Fruit fly (Drosophila melanogaster) whole organism, prepupa: ENCODE data around the gene CG42305.

Experiments
- Blimp-1 ChIP-seq: fragments of 200-800 bp; sonication (Bioruptor generic); optimal IDR thresholded peaks from 3 replicates; lab custom pipeline; 2017; ENCODE audit warnings: missing biosample characterization, missing genetic modification characterization, mild to moderate bottlenecking, moderate library complexity, missing genetic modification reagents
- CG10631 ChIP-seq: fragments of 200-800 bp; sonication (Bioruptor generic); optimal IDR thresholded peaks from 2 replicates; lab custom pipeline; 2016; ENCODE audit warnings: missing biosample characterization, missing genetic modification characterization
- CG11762 ChIP-seq: fragments of 200-800 bp; sonication (Bioruptor generic); optimal IDR thresholded peaks from 3 replicates; lab custom pipeline; 2016; ENCODE audit warnings: missing biosample characterization, missing genetic modification characterization; ENCODE audit not compliant: insufficient read depth
- CG11902 ChIP-seq: fragments of 200-800 bp; sonication (Bioruptor generic); optimal IDR thresholded peaks from 3 replicates; lab custom pipeline; 2016; ENCODE audit warnings: missing biosample characterization, missing genetic modification characterization
- CG15336 ChIP-seq: fragments of 200-800 bp; sonication (Bioruptor generic); IDR thresholded peaks from 2 replicates; pipeline ENCODE4 v1.3.6; 2022; ENCODE audit warnings: missing biosample characterization, missing genetic modification characterization
- CG1621 ChIP-seq: fragments of 200-800 bp; sonication (Bioruptor generic); optimal IDR thresholded peaks from 3 replicates; lab custom pipeline; 2018; ENCODE audit warnings: missing biosample characterization, mild to moderate bottlenecking, missing genetic modification characterization
- CG16779 ChIP-seq: fragments of 200-800 bp; sonication (Bioruptor generic); optimal IDR thresholded peaks from 3 replicates; lab custom pipeline; 2017; ENCODE audit warnings: missing biosample characterization, mild to moderate bottlenecking, missing genetic modification characterization
- CG3032 ChIP-seq: fragments of 200-800 bp; optimal IDR thresholded peaks from 2 replicates; lab custom pipeline; 2019; ENCODE audit warnings: missing biosample characterization, mild to moderate bottlenecking, missing genetic modification characterization, moderate library complexity
- CG34406 ChIP-seq: fragments of 200-800 bp; sonication (Bioruptor generic); optimal IDR thresholded peaks from 3 replicates; lab custom pipeline; 2016; ENCODE audit warnings: missing biosample characterization, missing genetic modification characterization
- CG3919 ChIP-seq: fragments of 200-800 bp; sonication (Bioruptor generic); optimal IDR thresholded peaks from 3 replicates; lab custom pipeline; 2016; ENCODE audit warnings: missing biosample characterization, missing genetic modification characterization
- CG4318 ChIP-seq: fragments of 200-800 bp; sonication (Bioruptor generic); optimal IDR thresholded peaks from 3 replicates; lab custom pipeline; 2017; ENCODE audit warnings: missing biosample characterization, mild to moderate bottlenecking, missing genetic modification characterization
- CG6163 ChIP-seq: fragments of 200-800 bp; sonication (Bioruptor generic); IDR thresholded peaks from 3 replicates; pipeline ENCODE4 v1.3.6; 2022; ENCODE audit warnings: missing biosample characterization, missing genetic modification characterization
- CG6792 ChIP-seq: fragments of 200-800 bp; sonication (Bioruptor generic); optimal IDR thresholded peaks from 3 replicates; lab custom pipeline; 2016; ENCODE audit warnings: missing biosample characterization, missing genetic modification characterization
- CG7368 ChIP-seq: fragments of 200-800 bp; sonication (Bioruptor generic); optimal IDR thresholded peaks from 3 replicates; lab custom pipeline; 2016; ENCODE audit warnings: missing biosample characterization, missing genetic modification characterization
- CG8119 ChIP-seq: fragments of 200-800 bp; sonication (Bioruptor generic); IDR thresholded peaks from 3 replicates; pipeline ENCODE4 v1.3.6; 2022; ENCODE audit warnings: missing biosample characterization, missing genetic modification characterization
- CG8319 ChIP-seq: fragments of 200-800 bp; sonication (Bioruptor generic); optimal IDR thresholded peaks from 3 replicates; lab custom pipeline; 2016; ENCODE audit warnings: missing biosample characterization, missing genetic modification characterization
- CG9139 ChIP-seq: fragments of 200-800 bp; sonication (Bioruptor generic); optimal IDR thresholded peaks from 3 replicates; lab custom pipeline; 2017; ENCODE audit warnings: missing biosample characterization, mild to moderate bottlenecking, missing genetic modification characterization
- Eip75B ChIP-seq: fragments of 200-800 bp; sonication (Bioruptor generic); optimal IDR thresholded peaks from 3 replicates; lab custom pipeline; 2016; ENCODE audit warnings: missing biosample characterization, missing genetic modification characterization
- Eip78C ChIP-seq: fragments of 200-800 bp; sonication (Bioruptor generic); peaks from one replicate; lab custom pipeline; 2016; ENCODE audit warnings: missing biosample characterization, missing genetic modification characterization
- Eip93F ChIP-seq: fragments of 200-800 bp; sonication (Bioruptor generic); optimal IDR thresholded peaks from 2 replicates; lab custom pipeline; 2016; ENCODE audit warnings: missing biosample characterization, mild to moderate bottlenecking, missing genetic modification characterization
- Ets96B ChIP-seq: fragments of 200-800 bp; optimal IDR thresholded peaks from 2 replicates; lab custom pipeline; 2019; ENCODE audit warnings: missing biosample characterization, mild to moderate bottlenecking, missing genetic modification characterization, moderate library complexity
- Gug ChIP-seq: fragments of 200-800 bp; sonication (Bioruptor generic); IDR thresholded peaks from 2 replicates; pipeline ENCODE4 v1.3.6; 2022; ENCODE audit warnings: missing biosample characterization, missing genetic modification characterization
- Hr39 ChIP-seq: fragments of 200-800 bp; sonication (Bioruptor generic); optimal IDR thresholded peaks from 2 replicates; lab custom pipeline; 2016; ENCODE audit warnings: missing biosample characterization, missing genetic modification characterization
- Lpt ChIP-seq: fragments of 200-800 bp; sonication (Bioruptor generic); optimal IDR thresholded peaks from 3 replicates; lab custom pipeline; 2016; ENCODE audit warnings: missing biosample characterization, missing genetic modification characterization
- OdsH ChIP-seq: fragments of 200-800 bp; sonication (Bioruptor generic); optimal IDR thresholded peaks from 3 replicates; lab custom pipeline; 2016; ENCODE audit warnings: missing biosample characterization, missing genetic modification characterization
- Smox ChIP-seq: fragments of 200-800 bp; sonication (Bioruptor generic); optimal IDR thresholded peaks from 3 replicates; lab custom pipeline; 2016; ENCODE audit warnings: missing biosample characterization, missing genetic modification characterization
- Sox14 ChIP-seq: fragments of 200-800 bp; sonication (Bioruptor generic); optimal IDR thresholded peaks from 3 replicates; lab custom pipeline; 2016; ENCODE audit warnings: missing biosample characterization, missing genetic modification characterization
- acj6 ChIP-seq: fragments of 200-800 bp; sonication (Bioruptor generic); optimal IDR thresholded peaks from 3 replicates; lab custom pipeline; 2016; ENCODE audit warnings: missing biosample characterization, missing genetic modification characterization
- cyc ChIP-seq: fragments of 200-800 bp; sonication (Bioruptor generic); optimal IDR thresholded peaks from 3 replicates; lab custom pipeline; 2016; ENCODE audit warnings: missing biosample characterization, missing genetic modification characterization
- dac ChIP-seq: fragments of 200-800 bp; sonication (Bioruptor generic); optimal IDR thresholded peaks from 2 replicates; lab custom pipeline; 2017; ENCODE audit warnings: missing biosample characterization, mild to moderate bottlenecking, missing genetic modification characterization
- dsx ChIP-seq: fragments of 200-800 bp; optimal IDR thresholded peaks from 3 replicates; lab custom pipeline; 2019; ENCODE audit warnings: missing biosample characterization, mild to moderate bottlenecking, missing genetic modification characterization, moderate library complexity; ENCODE audit not compliant: poor library complexity, severe bottlenecking
- fd59A ChIP-seq: fragments of 200-800 bp; sonication (Bioruptor generic); optimal IDR thresholded peaks from 2 replicates; lab custom pipeline; 2017; ENCODE audit warnings: missing biosample characterization, mild to moderate bottlenecking, missing genetic modification characterization, missing genetic modification reagents
- fd85E ChIP-seq: fragments of 200-800 bp; sonication (Bioruptor generic); optimal IDR thresholded peaks from 3 replicates; lab custom pipeline; 2016; ENCODE audit warnings: missing biosample characterization, missing genetic modification characterization
- fkh ChIP-seq: fragments of 200-800 bp; sonication (Bioruptor generic); optimal IDR thresholded peaks from 3 replicates; lab custom pipeline; 2017; ENCODE audit warnings: missing biosample characterization, mild to moderate bottlenecking, missing genetic modification characterization, moderate library complexity
- lz ChIP-seq: fragments of 200-800 bp; sonication (Bioruptor generic); optimal IDR thresholded peaks from 3 replicates; lab custom pipeline; 2016; ENCODE audit warnings: missing biosample characterization, missing genetic modification characterization
- salr ChIP-seq, 2 experiments: fragments of 200-800 bp; sonication (Bioruptor generic); optimal IDR thresholded peaks; 3 replicates each; lab custom pipeline; 2016 to 2018; ENCODE audit warnings: missing biosample characterization in 2 of 2, missing genetic modification characterization in 2 of 2, mild to moderate bottlenecking in 1 of 2
- ss ChIP-seq, 2 experiments: fragments of 200-800 bp; sonication (Bioruptor generic); optimal IDR thresholded peaks; 2 replicates in 1 of 2; 3 replicates in 1 of 2; lab custom pipeline; 2017 to 2018; ENCODE audit warnings: mild to moderate bottlenecking in 2 of 2, missing biosample characterization in 2 of 2, missing genetic modification characterization in 2 of 2, moderate library complexity in 1 of 2
- svp ChIP-seq: fragments of 200-800 bp; sonication (Bioruptor generic); peaks from one replicate; lab custom pipeline; 2016; ENCODE audit warnings: missing biosample characterization, missing genetic modification characterization
- topi ChIP-seq: fragments of 200-800 bp; sonication (Bioruptor generic); optimal IDR thresholded peaks from 3 replicates; lab custom pipeline; 2016; ENCODE audit warnings: missing biosample characterization, missing genetic modification characterization
- vri ChIP-seq: fragments of 200-800 bp; sonication (Bioruptor generic); optimal IDR thresholded peaks from 3 replicates; lab custom pipeline; 2016; ENCODE audit warnings: missing biosample characterization, mild to moderate bottlenecking, missing genetic modification characterization

The CG42305 gene

dm6 chr2L:18795917-18796402 lies 16.5 kb upstream of the CG42305 start (continued):
- TF ChIP-seq CG3032 (tag; lab: Kevin White, UChicago) = no peak
- TF ChIP-seq fd85E (GFP tag; lab: Kevin White, UChicago) = no peak
- TF ChIP-seq salr (GFP tag; optimal IDR thresholded peaks at IDR 0.05; lab: Kevin White, UChicago) = no peak
- TF ChIP-seq CG8119 = no peak
- peak; percentile 14 for TF ChIP-seq Sox14 (GFP tag; lab: Kevin White, UChicago)
- TF ChIP-seq ss (GFP tag; optimal IDR thresholded peaks at IDR 0.05; lab: Kevin White, UChicago) = no peak
- peak; percentile 2 for TF ChIP-seq Lpt (GFP tag; lab: Kevin White, UChicago)
- TF ChIP-seq CG15336 (GFP tag; lab: Robert Waterston, UW) = 0 out of 2 replicates have a peak, but pooled peaks have one; percentile 11
- TF ChIP-seq CG34406 (GFP tag; lab: Kevin White, UChicago) = no peak
- TF ChIP-seq dac (GFP tag; lab: Kevin White, UChicago) = no peak

dm6 chr2L:18796446-18796845 lies 16.0 kb upstream of the CG42305 start:
- TF ChIP-seq Eip78C (GFP tag; lab: Kevin White, UChicago) (peak; percentile 10), CG9139 (no peak)
- TF ChIP-seq, all 60 proteins: peak for 1

dm6 chr2L:18801704-18802103 lies 10.7 kb upstream of the CG42305 start:
- TF ChIP-seq salr (GFP tag; optimal IDR thresholded peaks at IDR 0.05; lab: Kevin White, UChicago) = no peak
- no peak for TF ChIP-seq fd85E (GFP tag; lab: Kevin White, UChicago)
- TF ChIP-seq vri (GFP tag; lab: Kevin White, UChicago) = no peak
- no peak for TF ChIP-seq Blimp-1 (GFP tag; lab: Kevin White, UChicago)
- no peak for TF ChIP-seq fkh (GFP tag; lab: Kevin White, UChicago)
- TF ChIP-seq CG3032 (tag; lab: Kevin White, UChicago) = no peak
- no peak for TF ChIP-seq Gug (GFP tag; lab: Robert Waterston, UW)
- TF ChIP-seq CG8119 = no peak
- TF ChIP-seq CG8319 (GFP tag; lab: Kevin White, UChicago) = no peak
- TF ChIP-seq topi (GFP tag; lab: Kevin White, UChicago) = no peak
- TF ChIP-seq CG6792 = no peak
- no peak for TF ChIP-seq Smox (GFP tag; lab: Kevin White, UChicago)

DNA sequence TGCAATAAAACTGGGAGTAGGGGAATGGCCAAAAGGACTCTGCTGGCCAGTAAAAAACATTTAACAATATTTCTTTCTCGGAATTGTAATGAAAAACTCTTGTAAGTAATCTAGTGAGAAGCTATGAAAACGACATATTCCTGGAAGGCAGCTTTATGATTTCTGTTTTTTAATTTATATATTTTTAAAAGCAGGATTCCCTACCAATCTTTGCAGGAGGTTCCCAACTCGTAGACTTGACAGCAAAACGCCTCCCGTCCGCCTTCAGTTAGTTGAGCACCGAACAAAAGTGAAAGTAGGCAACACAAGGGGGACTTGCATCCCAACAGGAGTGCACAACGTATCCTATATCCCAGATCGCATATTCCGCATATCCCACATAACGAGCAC lies 7.2 kb upstream of the CG42305 start, which contains the start of gene CG43814:
Gene CG43814, minus strand, starts transcription at position 101 of the 390 bp plus-strand sequence.
- TF ChIP-seq lz (GFP tag; lab: Kevin White, UChicago) (no peak), CG3919 (no peak), CG16779 (tag; lab: Kevin White, UChicago) (no peak), CG15336 (GFP tag; lab: Robert Waterston, UW) (no peak), Eip78C (GFP tag; lab: Kevin White, UChicago) (no peak), svp (GFP tag; lab: Kevin White, UChicago) (no peak), CG8119 (no peak), CG4318 (no peak), dac (GFP tag; lab: Kevin White, UChicago) (no peak), ss (GFP tag; optimal IDR thresholded peaks at IDR 0.05; lab: Kevin White, UChicago) (no peak)

DNA sequence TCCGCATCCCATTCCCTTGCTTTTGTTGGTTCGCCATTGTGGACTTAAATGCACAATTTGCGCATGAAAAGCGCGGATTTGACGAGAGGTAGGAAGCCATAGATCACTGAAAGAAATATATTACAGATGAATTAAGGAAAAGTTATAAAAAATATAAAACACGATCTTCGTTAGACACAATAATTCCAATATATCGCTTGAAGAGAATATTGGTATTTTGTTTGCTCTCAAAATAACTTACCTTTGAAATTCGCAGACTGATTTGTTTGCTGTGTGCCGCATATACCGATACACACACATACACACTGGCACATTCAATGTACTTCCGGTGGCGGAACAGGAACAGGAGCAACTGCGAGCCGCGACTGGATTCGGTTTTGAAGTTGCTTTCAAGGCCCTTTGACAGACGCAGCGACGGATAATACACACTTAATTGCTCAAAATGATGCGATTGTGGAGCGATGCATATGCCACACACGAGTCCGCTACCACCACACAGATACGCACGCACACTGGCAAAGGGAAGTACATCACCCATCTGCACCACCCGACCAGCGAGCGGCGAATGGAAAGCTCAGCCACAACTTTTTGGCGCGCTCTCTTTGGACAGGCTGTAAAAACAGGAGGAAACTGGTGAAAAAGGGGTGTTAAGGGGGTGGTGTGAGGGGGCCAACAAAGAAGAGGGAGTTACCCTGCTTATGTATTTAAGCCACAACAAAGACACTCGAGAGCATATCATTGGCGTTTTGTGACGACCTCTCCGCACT lies 6.6 kb upstream of the CG42305 start:
- TF ChIP-seq Eip78C (GFP tag; lab: Kevin White, UChicago) (peak; percentile 75), fd59A (GFP tag; lab: Kevin White, UChicago) (no peak), Eip93F (GFP tag; lab: Kevin White, UChicago) (no peak), dac (GFP tag; lab: Kevin White, UChicago) (no peak), cyc (peak; percentile 44), Lpt (GFP tag; lab: Kevin White, UChicago) (no peak), CG4318 (no peak), CG1621 (tag; lab: Kevin White, UChicago) (no peak), Sox14 (GFP tag; lab: Kevin White, UChicago) (no peak), CG6163 (GFP tag; lab: Robert Waterston, UW) (peak; percentile 46; the same call in 1 of the 3 replicates), fd85E (GFP tag; lab: Kevin White, UChicago) (no peak), Eip75B (GFP tag; lab: Kevin White, UChicago) (peak; percentile 33), Ets96B (tag; lab: Kevin White, UChicago) (peak; percentile 22), CG11762 (GFP tag; lab: Kevin White, UChicago) (no peak), salr (GFP tag; optimal IDR thresholded peaks at IDR 0.05; lab: Kevin White, UChicago) (no peak), Hr39 (peak; percentile 56), OdsH (peak; percentile 20), CG10631 (GFP tag; lab: Kevin White, UChicago) (no peak), CG7368 (GFP tag; lab: Kevin White, UChicago) (no peak), CG11902 (GFP tag; lab: Kevin White, UChicago) (no peak), acj6 (GFP tag; lab: Kevin White, UChicago) (peak; percentile 11), dsx (GFP tag; lab: Kevin White, UChicago) (no peak), Gug (GFP tag; lab: Robert Waterston, UW) (no peak; the same call in 1 of the 2 replicates)
